Fruit fly (Drosophila melanogaster): Measurements from ENCODE around the gene CG42245.

DNA sequence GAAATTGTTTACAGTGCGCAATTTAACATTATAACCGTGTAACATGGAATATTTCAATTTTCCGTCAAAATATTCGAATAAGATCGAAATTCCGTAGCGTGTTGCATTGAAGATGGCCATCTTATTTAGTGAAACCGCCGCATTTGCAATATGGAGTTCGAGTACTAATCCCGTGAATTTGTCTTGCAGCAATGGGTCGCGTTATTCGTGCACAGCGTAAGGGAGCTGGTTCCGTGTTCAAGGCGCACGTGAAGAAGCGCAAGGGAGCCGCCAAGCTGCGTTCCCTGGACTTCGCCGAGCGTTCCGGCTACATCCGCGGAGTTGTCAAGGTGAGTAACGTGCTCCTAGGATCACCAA is 44.0 kb upstream of the CG42245 start:
- TF ChIP-seq Pif1A (GFP tag; optimal IDR thresholded peaks at IDR 0.05) (no peak), CG8301 (tag; optimal IDR thresholded peaks at IDR 0.05) (no peak), CG32121 (GFP tag; IDR thresholded peaks at IDR 0.05) (no peak), CG4496 (GFP tag; IDR thresholded peaks at IDR 0.05) (no peak), Ets98B (GFP tag; IDR thresholded peaks at IDR 0.05) (no peak), EcR (GFP tag; optimal IDR thresholded peaks at IDR 0.05) (no peak), Pif1B (GFP tag; optimal IDR thresholded peaks at IDR 0.05) (no peak), Snoo (tag; optimal IDR thresholded peaks at IDR 0.05) (no peak), CG34367 (tag; optimal IDR thresholded peaks at IDR 0.05) (no peak), CG12605 (GFP tag; IDR thresholded peaks at IDR 0.05) (no peak), CG17806 (tag; optimal IDR thresholded peaks at IDR 0.05) (no peak)

All from whole organism, pupa.